Worm (Caenorhabditis elegans): ENCODE results near the gene hlh-30.

Gene hlh-30

DNA sequence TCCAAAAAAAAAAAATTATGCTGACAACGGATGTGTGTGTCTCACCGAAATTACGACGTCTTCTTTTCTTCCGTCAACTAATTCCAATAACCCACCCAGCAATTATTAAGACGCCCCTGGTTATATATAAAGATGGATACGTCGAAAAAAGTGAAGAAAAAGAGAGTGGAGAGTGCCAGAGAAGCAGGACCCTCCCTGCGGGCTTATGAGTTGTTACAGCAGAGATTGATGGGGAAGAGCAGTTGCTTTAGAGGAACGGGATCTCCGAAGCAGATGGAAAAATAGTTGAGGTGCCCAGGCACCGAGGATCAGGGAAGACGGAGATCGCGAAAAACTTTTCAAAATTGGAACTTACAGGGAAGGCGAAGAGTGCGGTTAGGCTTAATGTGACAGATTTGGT, 20.5 kb upstream of the hlh-30 start:
- TF ChIP-seq rnt-1 (tag; optimal IDR thresholded peaks at IDR 0.05), result peak; percentile 0
- TF ChIP-seq unc-55 (GFP tag; optimal IDR thresholded peaks at IDR 0.05), result peak; percentile 64
- no peak for TF ChIP-seq syd-9 (tag; optimal IDR thresholded peaks at IDR 0.05)

DNA sequence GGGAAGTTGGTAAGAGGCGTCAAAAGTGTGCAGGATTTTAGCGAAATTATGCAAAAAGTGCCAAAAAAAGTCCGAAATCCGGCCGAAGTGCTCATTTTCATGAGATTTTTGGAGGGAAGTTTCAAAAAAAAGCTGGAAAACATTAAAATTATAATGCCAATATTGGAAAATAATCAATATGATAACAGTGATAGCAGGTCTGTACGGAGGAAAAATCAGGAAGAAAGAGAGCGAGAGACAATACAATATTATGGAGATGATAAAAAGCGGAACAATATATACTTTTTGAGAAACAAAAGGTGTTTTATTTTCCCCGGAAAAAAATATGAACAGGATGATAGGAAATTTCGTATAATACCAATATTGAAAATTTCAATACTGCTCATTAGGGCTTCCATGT, 18.7 kb upstream of the hlh-30 start:
- TF ChIP-seq elt-2 (tag; optimal IDR thresholded peaks at IDR 0.05) (no peak), hlh-6 (tag; optimal IDR thresholded peaks at IDR 0.05) (no peak), rnt-1 (tag; optimal IDR thresholded peaks at IDR 0.05) (no peak), lin-11 (tag; optimal IDR thresholded peaks at IDR 0.05) (no peak), unc-3 (GFP tag; conservative IDR thresholded peaks at IDR 0.05) (no peak), unc-3 (tag; optimal IDR thresholded peaks at IDR 0.05) (no peak), ztf-16 (tag; optimal IDR thresholded peaks at IDR 0.05) (no peak), eyg-1 (tag; optimal IDR thresholded peaks at IDR 0.05) (no peak), fkh-10 (GFP tag; optimal IDR thresholded peaks at IDR 0.05) (no peak), syd-9 (tag; optimal IDR thresholded peaks at IDR 0.05) (no peak), npax-4 (tag; optimal IDR thresholded peaks at IDR 0.05) (no peak), pat-9 (tag; optimal IDR thresholded peaks at IDR 0.05) (no peak), ceh-30 (tag; optimal IDR thresholded peaks at IDR 0.05) (no peak)

DNA sequence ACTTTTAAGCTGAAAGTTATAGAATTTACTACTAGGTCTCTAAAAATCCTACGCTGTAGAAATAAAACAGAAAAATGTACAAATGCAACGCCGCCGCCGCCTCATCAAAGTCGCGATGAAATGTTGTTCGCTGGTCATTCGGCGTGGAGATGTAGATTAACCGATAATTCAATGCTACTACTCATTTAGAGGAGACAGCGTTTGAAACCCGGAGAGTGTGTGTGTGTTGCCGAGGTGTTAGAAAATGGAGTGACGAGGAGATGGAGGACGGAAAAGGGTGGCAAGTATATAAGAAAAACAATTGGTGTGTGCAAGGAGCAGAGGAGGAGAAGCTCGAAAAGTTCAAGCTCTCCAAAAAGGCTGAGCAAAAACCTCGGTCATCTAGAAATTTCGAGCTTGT, 17.5 kb upstream of the hlh-30 start:
- TF ChIP-seq ceh-24 (tag; optimal IDR thresholded peaks at IDR 0.05), result no peak
- TF ChIP-seq unc-42 (tag; optimal IDR thresholded peaks at IDR 0.05), result peak; percentile 75

DNA sequence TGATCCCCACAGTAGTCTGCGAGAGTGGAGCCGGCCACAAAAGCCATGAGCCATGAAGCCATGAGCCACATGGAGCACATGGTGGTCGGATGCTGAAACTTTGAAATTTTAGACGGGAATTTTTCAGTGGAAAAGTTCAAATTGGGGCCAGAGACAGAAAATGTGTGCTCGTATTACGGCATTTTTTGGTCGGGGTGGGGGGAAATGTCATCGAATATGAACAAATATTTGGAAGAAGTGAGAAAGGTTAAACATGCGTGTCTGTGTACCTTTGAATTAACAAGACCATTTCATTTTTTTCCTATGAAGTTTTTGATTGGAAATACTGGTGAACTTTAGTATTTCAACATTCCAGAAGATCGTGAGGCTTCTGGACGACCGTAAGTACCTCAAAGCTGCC, 16.8 kb upstream of the hlh-30 start, which contains the start of gene wrt-5:
Gene wrt-5, minus strand, starts transcription at position 101 of the 400 bp plus-strand sequence.
- TF ChIP-seq dve-1 (tag; optimal IDR thresholded peaks at IDR 0.05) (no peak), ceh-9 (tag; optimal IDR thresholded peaks at IDR 0.05) (no peak), sox-4 (tag; optimal IDR thresholded peaks at IDR 0.05) (no peak), ceh-18 (tag; optimal IDR thresholded peaks at IDR 0.05) (no peak)

DNA sequence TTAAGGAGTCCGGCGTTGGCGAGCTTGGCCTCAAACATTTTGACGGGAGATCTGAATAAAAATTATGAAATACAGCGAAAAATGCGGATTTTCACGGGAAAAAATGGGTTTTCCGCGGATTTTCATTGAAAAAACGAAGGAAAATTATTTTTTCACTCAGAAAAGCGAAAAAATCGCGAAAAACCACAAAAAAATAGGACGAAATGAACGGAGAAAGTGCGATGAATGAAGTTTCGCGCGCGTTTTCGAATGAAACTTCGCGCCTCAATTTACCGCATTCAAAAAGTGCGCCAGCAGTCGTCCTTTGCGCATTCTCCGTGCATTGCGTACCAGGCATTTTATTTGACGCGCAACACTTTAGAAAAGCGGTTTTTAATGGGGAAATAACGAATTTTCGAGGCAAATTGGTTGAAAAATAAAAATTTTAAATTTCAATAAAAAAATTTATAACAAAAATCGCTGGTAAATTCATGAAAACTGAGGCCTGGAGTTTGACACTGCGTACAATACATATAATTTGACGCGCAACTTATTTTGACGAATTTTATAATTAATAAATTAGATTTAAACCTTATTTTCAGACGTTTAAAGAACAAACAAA, 14.7 kb upstream of the hlh-30 start, which contains the start of gene pcn-1:
Gene pcn-1, minus strand, starts transcription at position 51 of the 601 bp plus-strand sequence.
- TF ChIP-seq C08G9.2 (tag; optimal IDR thresholded peaks at IDR 0.05) (peak; percentile 7), nhr-232 (tag; optimal IDR thresholded peaks at IDR 0.05) (no peak), gmeb-2 (tag; optimal IDR thresholded peaks at IDR 0.05) (no peak), F13H6.1 (tag; optimal IDR thresholded peaks at IDR 0.05) (no peak), pros-1 (tag; optimal IDR thresholded peaks at IDR 0.05) (peak; percentile 40), ceh-30 (tag; optimal IDR thresholded peaks at IDR 0.05) (peak; percentile 75), unc-86 (tag; optimal IDR thresholded peaks at IDR 0.05) (peak; percentile 49), odd-2 (tag; optimal IDR thresholded peaks at IDR 0.05) (no peak), sox-4 (tag; optimal IDR thresholded peaks at IDR 0.05) (no peak), elt-2 (tag; optimal IDR thresholded peaks at IDR 0.05) (peak; percentile 58), dve-1 (tag; optimal IDR thresholded peaks at IDR 0.05) (peak; percentile 28), hlh-13 (GFP tag; optimal IDR thresholded peaks at IDR 0.05) (no peak), madf-2 (tag; optimal IDR thresholded peaks at IDR 0.05) (peak; percentile 71), lin-11 (tag; optimal IDR thresholded peaks at IDR 0.05) (no peak), che-1 (tag; optimal IDR thresholded peaks at IDR 0.05) (peak; percentile 12), fax-1 (tag; optimal IDR thresholded peaks at IDR 0.05) (no peak), ceh-18 (tag; optimal IDR thresholded peaks at IDR 0.05) (peak; percentile 51), ceh-14 (tag; optimal IDR thresholded peaks at IDR 0.05) (peak; percentile 50), pha-2 (tag; optimal IDR thresholded peaks at IDR 0.05) (peak; percentile 53), zip-5 (tag; optimal IDR thresholded peaks at IDR 0.05) (no peak), ets-4 (tag; optimal IDR thresholded peaks at IDR 0.05) (no peak), npax-4 (tag; optimal IDR thresholded peaks at IDR 0.05) (no peak), elt-4 (tag; optimal IDR thresholded peaks at IDR 0.05) (no peak), mec-3 (tag; optimal IDR thresholded peaks at IDR 0.05; ENCODE audit: borderline replicate concordance) (no peak), eyg-1 (tag; optimal IDR thresholded peaks at IDR 0.05) (no peak), dmd-4 (tag; optimal IDR thresholded peaks at IDR 0.05; ENCODE audit: borderline replicate concordance) (no peak), unc-42 (tag; optimal IDR thresholded peaks at IDR 0.05) (peak; percentile 65), K09A11.1 (tag; optimal IDR thresholded peaks at IDR 0.05; ENCODE audit: insufficient read depth) (peak; percentile 31), tbx-7 (tag; optimal IDR thresholded peaks at IDR 0.05) (no peak), pag-3 (tag; optimal IDR thresholded peaks at IDR 0.05; ENCODE audit: borderline replicate concordance) (no peak), rnt-1 (tag; optimal IDR thresholded peaks at IDR 0.05) (no peak), Y22D7AL.16 (tag; optimal IDR thresholded peaks at IDR 0.05) (no peak), K02D7.2 (tag; optimal IDR thresholded peaks at IDR 0.05) (no peak)
